Worm (Caenorhabditis elegans): ENCODE measurements around the gene sftd-3.

The sftd-3 gene

ce11 chrII:8926451-8926850, 37.5 kb downstream of the sftd-3 start, which contains the start of gene B0457.2:
B0457.2 (minus strand) TSS chrII:8926551.
- TF ChIP-seq ztf-4 (tag; optimal IDR thresholded peaks at IDR 0.05) (no peak), elt-1 (tag; optimal IDR thresholded peaks at IDR 0.05) (no peak), nhr-237 (tag; optimal IDR thresholded peaks at IDR 0.05) (no peak), zag-1 (tag; optimal IDR thresholded peaks at IDR 0.05) (no peak), lin-39 (tag; optimal IDR thresholded peaks at IDR 0.05) (no peak), nhr-6 (tag; optimal IDR thresholded peaks at IDR 0.05) (no peak), gmeb-1 (tag; optimal IDR thresholded peaks at IDR 0.05) (no peak), ceh-82 (tag; optimal IDR thresholded peaks at IDR 0.05) (no peak), nhr-12 (tag; optimal IDR thresholded peaks at IDR 0.05) (no peak)

DNA sequence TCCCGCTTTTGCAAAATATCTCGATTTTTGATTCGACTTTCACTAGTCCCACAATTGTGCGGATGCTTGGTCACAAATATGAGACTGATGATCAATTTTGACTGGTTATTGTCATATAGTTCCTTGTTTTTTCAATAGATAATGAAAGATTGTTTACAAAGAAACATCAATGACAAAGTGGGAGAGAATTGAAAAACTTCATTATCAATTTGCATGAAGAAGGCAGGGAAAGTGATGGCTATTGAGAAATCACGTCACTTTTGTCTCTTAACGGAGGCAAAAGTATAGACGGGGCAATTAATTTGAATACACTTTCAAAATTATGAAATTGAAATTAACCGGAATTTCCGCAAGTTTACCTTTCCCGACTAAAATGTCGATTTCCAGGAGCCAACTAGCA, 40.8 kb downstream of the sftd-3 start:
- TF ChIP-seq mab-5 (tag; optimal IDR thresholded peaks at IDR 0.05), result no peak
- peak; percentile 4 for TF ChIP-seq fos-1 (tag; optimal IDR thresholded peaks at IDR 0.05)

DNA sequence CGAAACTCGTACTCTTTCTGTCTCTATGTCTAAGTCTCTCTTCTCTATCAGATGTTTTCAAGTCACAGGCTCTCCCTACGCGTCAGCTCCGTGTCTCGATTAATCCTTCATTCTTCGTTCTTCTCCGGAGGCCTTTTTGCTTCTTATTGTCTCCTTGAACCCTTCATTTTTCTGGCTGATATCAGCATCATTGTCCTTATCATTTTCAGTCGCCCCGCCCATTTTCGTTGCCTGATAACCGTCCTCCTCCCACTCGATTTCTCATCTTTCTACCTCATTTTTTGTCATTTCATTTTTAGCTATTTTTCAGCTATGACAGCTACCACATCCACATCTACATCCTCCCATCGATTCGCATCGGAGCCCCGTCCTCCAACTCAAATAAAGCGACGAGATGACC, 41.8 kb downstream of the sftd-3 start, which contains the start of gene B0457.6:
B0457.6 (plus strand) TSS at position 284 of the 400 bp plus-strand sequence.
- TF ChIP-seq lin-11 (tag; optimal IDR thresholded peaks at IDR 0.05) (no peak), lin-13 (GFP tag; optimal IDR thresholded peaks at IDR 0.05) (no peak), elt-1 (tag; optimal IDR thresholded peaks at IDR 0.05) (no peak), nhr-11 (tag; optimal IDR thresholded peaks at IDR 0.05) (no peak), unc-55 (GFP tag; optimal IDR thresholded peaks at IDR 0.05) (peak; percentile 24), crh-2 (tag; optimal IDR thresholded peaks at IDR 0.05) (no peak), nhr-77 (tag; optimal IDR thresholded peaks at IDR 0.05) (no peak), fos-1 (tag; optimal IDR thresholded peaks at IDR 0.05) (peak; percentile 61), ztf-4 (tag; optimal IDR thresholded peaks at IDR 0.05) (no peak), mdl-1 (tag; optimal IDR thresholded peaks at IDR 0.05) (no peak)

DNA sequence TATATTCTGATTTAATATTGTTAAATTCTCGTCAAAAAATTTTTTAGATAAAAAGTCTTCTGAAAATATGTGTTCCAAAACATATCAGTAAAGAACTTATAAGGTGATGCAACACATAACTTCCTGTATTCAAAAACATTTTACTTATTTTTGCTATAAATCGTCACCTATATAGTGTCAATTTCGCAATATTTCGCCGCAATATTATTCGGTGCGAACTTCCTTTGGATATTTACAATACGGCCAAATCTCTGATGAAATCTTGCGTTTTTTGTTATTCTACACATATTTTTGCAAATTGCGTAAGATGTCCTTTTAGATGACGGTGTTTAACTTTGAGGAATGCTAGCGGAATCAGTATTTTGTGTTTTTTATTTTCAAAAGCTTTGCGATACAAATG, 42.5 kb downstream of the sftd-3 start:
- TF ChIP-seq nhr-21 (tag; optimal IDR thresholded peaks at IDR 0.05) (no peak), elt-3 (tag; optimal IDR thresholded peaks at IDR 0.05) (no peak), Y55F3AM.14 (GFP tag; optimal IDR thresholded peaks at IDR 0.05) (no peak), ama-1 (optimal IDR thresholded peaks at IDR 0.05) (no peak), alr-1 (tag; optimal IDR thresholded peaks at IDR 0.05) (no peak), nhr-12 (tag; optimal IDR thresholded peaks at IDR 0.05) (no peak), egl-27 (tag; optimal IDR thresholded peaks at IDR 0.05) (no peak), lin-13 (GFP tag; optimal IDR thresholded peaks at IDR 0.05) (no peak), skn-1 (tag; optimal IDR thresholded peaks at IDR 0.05) (no peak), R02D3.7 (tag; optimal IDR thresholded peaks at IDR 0.05) (no peak), ceh-82 (tag; optimal IDR thresholded peaks at IDR 0.05) (no peak), sma-9 (GFP tag; optimal IDR thresholded peaks at IDR 0.05) (no peak), sma-9 (tag; optimal IDR thresholded peaks at IDR 0.05) (no peak), elt-1 (tag; optimal IDR thresholded peaks at IDR 0.05) (no peak), lsy-2 (tag; optimal IDR thresholded peaks at IDR 0.05) (no peak), unc-55 (GFP tag; optimal IDR thresholded peaks at IDR 0.05) (no peak), nhr-77 (tag; optimal IDR thresholded peaks at IDR 0.05) (no peak), sma-3 (GFP tag; optimal IDR thresholded peaks at IDR 0.05) (no peak)

DNA sequence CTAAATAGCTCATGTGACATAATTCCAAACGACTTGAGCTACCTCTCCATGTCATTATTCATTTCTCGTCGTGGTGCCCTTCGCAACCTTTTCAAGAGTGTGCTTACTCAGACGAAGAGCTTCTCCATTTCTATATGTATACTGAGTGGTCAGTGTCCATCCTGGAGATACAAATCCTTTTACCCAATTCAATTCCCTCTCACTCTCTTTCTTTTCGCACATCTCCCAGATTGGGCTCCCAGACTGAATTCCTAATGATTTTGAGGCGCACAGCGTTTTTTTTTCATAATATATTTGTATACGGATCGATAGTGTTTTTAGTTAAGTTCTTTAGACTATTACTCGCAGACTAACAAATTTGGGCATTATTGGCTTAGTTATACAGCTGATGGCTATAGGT, 43.0 kb downstream of the sftd-3 start:
- TF ChIP-seq dmd-4 (tag; optimal IDR thresholded peaks at IDR 0.05), result no peak

DNA sequence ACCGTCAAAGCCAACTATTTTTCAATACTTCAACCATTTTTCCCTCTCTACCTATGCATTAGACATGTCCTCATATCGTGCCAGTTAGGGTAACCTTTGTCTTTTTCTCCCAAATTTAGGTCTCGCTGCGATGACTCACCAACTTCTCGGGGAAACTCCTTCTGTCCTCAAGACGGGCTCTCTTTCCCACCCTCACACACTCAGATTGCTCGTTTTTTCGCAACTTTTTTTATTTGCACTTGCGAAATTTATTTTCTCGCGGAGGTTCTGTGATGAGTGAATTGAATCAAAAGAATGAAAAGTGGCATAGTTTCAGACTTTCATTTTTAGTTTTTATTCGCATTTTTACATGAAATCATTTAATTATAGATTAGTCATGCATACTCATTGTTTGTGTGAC, 43.6 kb downstream of the sftd-3 start:
- no peak for TF ChIP-seq peb-1 (tag; optimal IDR thresholded peaks at IDR 0.05)
- TF ChIP-seq fos-1 (tag; optimal IDR thresholded peaks at IDR 0.05), result peak; percentile 72
- TF ChIP-seq mdl-1 (tag; optimal IDR thresholded peaks at IDR 0.05), result no peak
- TF ChIP-seq snpc-4 (tag; optimal IDR thresholded peaks at IDR 0.05), result no peak
- no peak for TF ChIP-seq skn-1 (tag; optimal IDR thresholded peaks at IDR 0.05)

DNA sequence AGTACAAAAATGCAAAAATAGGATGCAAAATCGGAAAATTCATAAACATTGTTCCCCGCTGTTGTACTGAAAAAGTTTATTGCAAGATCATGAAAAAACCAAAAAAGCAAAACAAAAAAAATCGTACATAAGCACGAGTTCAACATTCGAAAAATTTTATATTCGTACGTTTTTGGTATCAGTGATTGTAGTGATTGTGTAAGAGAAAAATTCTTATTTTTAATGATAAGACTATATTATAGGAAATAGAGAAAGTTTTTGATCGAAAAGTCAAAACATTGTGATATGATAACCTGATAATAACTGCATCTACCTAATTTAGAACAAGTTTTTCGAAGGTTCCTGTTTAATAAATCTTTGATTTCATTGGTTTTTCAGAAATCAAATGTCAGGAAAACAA, 46.6 kb downstream of the sftd-3 start:
- no peak for TF ChIP-seq crh-2 (tag; optimal IDR thresholded peaks at IDR 0.05)
- TF ChIP-seq fos-1 (tag; optimal IDR thresholded peaks at IDR 0.05), result peak; percentile 46
- peak; percentile 10 for TF ChIP-seq blmp-1 (tag; optimal IDR thresholded peaks at IDR 0.05; ENCODE audit: insufficient read depth)
- TF ChIP-seq lin-13 (GFP tag; optimal IDR thresholded peaks at IDR 0.05), result no peak
- TF ChIP-seq ama-1 (optimal IDR thresholded peaks at IDR 0.05), result no peak

Measured in whole organism, L2 larva.